Worm (Caenorhabditis elegans): ENCODE results near the gene aakg-3.

DNA sequence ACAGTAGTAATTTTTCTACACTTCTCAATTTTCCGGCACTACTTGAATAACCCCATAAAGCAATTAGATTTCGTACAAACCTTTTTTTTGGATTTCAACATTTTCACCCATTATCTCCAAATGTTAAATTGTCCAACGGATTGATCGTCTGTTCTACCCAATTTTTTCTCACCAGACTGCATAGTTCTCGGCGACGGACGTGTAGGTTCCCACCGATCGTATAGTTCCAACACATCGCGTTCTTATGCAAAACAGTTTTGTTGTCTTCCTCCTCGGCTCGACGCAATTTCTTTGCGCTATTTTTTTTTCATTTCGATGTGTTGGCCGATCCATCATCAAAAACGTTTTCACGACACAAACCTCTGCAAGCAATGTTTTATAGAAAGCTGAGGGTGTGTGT, 27.5 kb downstream of the aakg-3 start, which contains the start of gene Y41G9A.6:
- TF ChIP-seq aly-2 (tag; optimal IDR thresholded peaks at IDR 0.05) (no peak), fos-1 (tag; optimal IDR thresholded peaks at IDR 0.05) (no peak), ama-1 (optimal IDR thresholded peaks at IDR 0.05) (no peak), zag-1 (tag; optimal IDR thresholded peaks at IDR 0.05) (no peak), lin-11 (tag; optimal IDR thresholded peaks at IDR 0.05) (no peak), ztf-4 (tag; optimal IDR thresholded peaks at IDR 0.05) (no peak), nhr-237 (tag; optimal IDR thresholded peaks at IDR 0.05) (no peak), unc-62 (GFP tag; optimal IDR thresholded peaks at IDR 0.05) (no peak), sma-3 (GFP tag; optimal IDR thresholded peaks at IDR 0.05) (no peak), snpc-4 (tag; optimal IDR thresholded peaks at IDR 0.05) (no peak), mbf-1 (tag; optimal IDR thresholded peaks at IDR 0.05) (no peak), skn-1 (tag; optimal IDR thresholded peaks at IDR 0.05) (no peak), nhr-21 (tag; optimal IDR thresholded peaks at IDR 0.05) (no peak), nhr-12 (tag; optimal IDR thresholded peaks at IDR 0.05) (no peak)

All from whole organism, L2 larva.